Fruit fly (Drosophila melanogaster): ENCODE results near the gene CG15239.

- TF ChIP-seq psq (optimal IDR thresholded peaks at IDR 0.05) (no peak), pan (optimal IDR thresholded peaks at IDR 0.05) (no peak), CG8478 (optimal IDR thresholded peaks at IDR 0.05) (no peak), Dll (optimal IDR thresholded peaks at IDR 0.05) (no peak), EcR (GFP tag; optimal IDR thresholded peaks at IDR 0.05) (no peak), usp (GFP tag; optimal IDR thresholded peaks at IDR 0.05) (no peak)
Measured at dm6 chrX:3835764-3836342, 48.1 kb upstream of the CG15239 start.
